Worm (Caenorhabditis elegans) whole organism, L2 larva: Measurements from ENCODE around the gene twk-6.
A peak's percentile ranks its signal among the peaks of the same experiment; 100 is the strongest.

Experiments
- C34F6.9 ChIP-seq: fragments of 150-350 bp; optimal IDR thresholded peaks from 2 replicates; lab custom pipeline; 2014; ENCODE audit warnings: missing biosample characterization, missing genetic modification characterization
- F13H6.1 ChIP-seq: sonication (generic microtip); optimal IDR thresholded peaks from 2 replicates; lab custom pipeline; 2016; ENCODE audit warnings: missing genetic modification characterization, missing compliant biosample characterization
- ZK546.5 ChIP-seq: sonication (generic microtip); optimal IDR thresholded peaks from 2 replicates; lab custom pipeline; 2017; ENCODE audit warnings: missing biosample characterization, missing genetic modification characterization
- alr-1 ChIP-seq: fragments of 150-350 bp; optimal IDR thresholded peaks from 2 replicates; lab custom pipeline; 2014; ENCODE audit warnings: missing biosample characterization, missing genetic modification characterization
- ama-1 ChIP-seq: fragments of 150-350 bp; optimal IDR thresholded peaks from 2 replicates; lab custom pipeline; 2018; ENCODE audit warnings: inconsistent platforms
- blmp-1 ChIP-seq: sonication (generic microtip); optimal IDR thresholded peaks from 2 replicates; lab custom pipeline; 2017; ENCODE audit warnings: missing genetic modification characterization, mild to moderate bottlenecking, missing compliant biosample characterization, antibody characterized with exemption, moderate library complexity; ENCODE audit not compliant: insufficient read depth
- crh-2 ChIP-seq: sonication (generic microtip); optimal IDR thresholded peaks from 2 replicates; lab custom pipeline; 2017; ENCODE audit warnings: missing biosample characterization, missing genetic modification characterization
- elt-1 ChIP-seq: fragments of 150-350 bp; optimal IDR thresholded peaks from 2 replicates; lab custom pipeline; 2014; ENCODE audit warnings: missing biosample characterization, missing genetic modification characterization
- fos-1 ChIP-seq: fragments of 150-350 bp; optimal IDR thresholded peaks from 2 replicates; lab custom pipeline; 2014; ENCODE audit warnings: missing biosample characterization, missing genetic modification characterization
- lin-13 ChIP-seq: fragments of 150-350 bp; optimal IDR thresholded peaks from 2 replicates; lab custom pipeline; 2014; ENCODE audit warnings: missing biosample characterization, missing genetic modification reagents, missing genetic modification characterization
- lin-39 ChIP-seq: fragments of 150-350 bp; optimal IDR thresholded peaks from 2 replicates; lab custom pipeline; 2014; ENCODE audit warnings: missing biosample characterization, missing genetic modification reagents, missing genetic modification characterization
- mbf-1 ChIP-seq: sonication (generic microtip); optimal IDR thresholded peaks from 2 replicates; lab custom pipeline; 2017; ENCODE audit warnings: missing biosample characterization, missing genetic modification characterization
- nhr-11 ChIP-seq: fragments of 150-350 bp; optimal IDR thresholded peaks from 2 replicates; lab custom pipeline; 2014; ENCODE audit warnings: missing biosample characterization, missing genetic modification characterization
- nhr-12 ChIP-seq: fragments of 150-350 bp; optimal IDR thresholded peaks from 2 replicates; lab custom pipeline; 2014; ENCODE audit warnings: missing biosample characterization, missing genetic modification characterization
- nhr-21 ChIP-seq: fragments of 150-350 bp; optimal IDR thresholded peaks from 2 replicates; lab custom pipeline; 2014; ENCODE audit warnings: missing biosample characterization, missing genetic modification characterization
- nhr-23 ChIP-seq: fragments of 150-350 bp; optimal IDR thresholded peaks from 2 replicates; lab custom pipeline; 2014; ENCODE audit warnings: missing biosample characterization, missing genetic modification reagents, missing genetic modification characterization
- nhr-237 ChIP-seq: fragments of 150-350 bp; optimal IDR thresholded peaks from 2 replicates; lab custom pipeline; 2014; ENCODE audit warnings: missing biosample characterization, missing genetic modification characterization
- nhr-25 ChIP-seq: fragments of 150-350 bp; sonication (generic microtip); optimal IDR thresholded peaks from 3 replicates; lab custom pipeline; 2014; ENCODE audit warnings: missing biosample characterization, missing genetic modification characterization
- nhr-77 ChIP-seq: fragments of 150-350 bp; optimal IDR thresholded peaks from 2 replicates; lab custom pipeline; 2014; ENCODE audit warnings: missing biosample characterization, missing genetic modification characterization
- peb-1 ChIP-seq: fragments of 150-350 bp; optimal IDR thresholded peaks from 2 replicates; lab custom pipeline; 2014; ENCODE audit warnings: missing biosample characterization, missing genetic modification characterization
- skn-1 ChIP-seq: sonication (generic microtip); optimal IDR thresholded peaks from 2 replicates; lab custom pipeline; 2017; ENCODE audit warnings: missing biosample characterization, missing genetic modification characterization
- sma-9 ChIP-seq, 2 experiments: fragments of 150-350 bp in 1 of 2; sonication (generic microtip) in 1 of 2; optimal IDR thresholded peaks; 2 replicates each; lab custom pipeline; 2014 to 2016; ENCODE audit warnings: missing genetic modification characterization in 2 of 2, mild to moderate bottlenecking in 1 of 2, missing biosample characterization in 1 of 2, missing compliant biosample characterization in 1 of 2, missing genetic modification reagents in 1 of 2, moderate library complexity in 1 of 2
- unc-39 ChIP-seq: fragments of 150-350 bp; optimal IDR thresholded peaks from 2 replicates; lab custom pipeline; 2014; ENCODE audit warnings: missing biosample characterization, missing genetic modification characterization
- unc-55 ChIP-seq: fragments of 150-350 bp; sonication (generic microtip); optimal IDR thresholded peaks from 3 replicates; lab custom pipeline; 2014; ENCODE audit warnings: missing biosample characterization, missing genetic modification reagents, missing genetic modification characterization
- unc-62 ChIP-seq: fragments of 150-350 bp; optimal IDR thresholded peaks from 2 replicates; lab custom pipeline; 2014; ENCODE audit warnings: missing biosample characterization, missing genetic modification reagents, missing genetic modification characterization
- zag-1 ChIP-seq: fragments of 150-350 bp; optimal IDR thresholded peaks from 2 replicates; lab custom pipeline; 2014; ENCODE audit warnings: missing biosample characterization, missing genetic modification characterization
- ztf-1 ChIP-seq: fragments of 200-800 bp; sonication (Bioruptor generic); conservative IDR thresholded peaks from 2 replicates; pipeline ENCODE4 v1.3.6; 2022; ENCODE audit warnings: missing genetic modification characterization, missing compliant biosample characterization
- ztf-11 ChIP-seq: sonication (generic microtip); optimal IDR thresholded peaks from 2 replicates; lab custom pipeline; 2017; ENCODE audit warnings: missing biosample characterization, missing genetic modification characterization
- ztf-4 ChIP-seq: fragments of 150-350 bp; optimal IDR thresholded peaks from 2 replicates; lab custom pipeline; 2014; ENCODE audit warnings: missing biosample characterization, missing genetic modification characterization

twk-6 gene

DNA sequence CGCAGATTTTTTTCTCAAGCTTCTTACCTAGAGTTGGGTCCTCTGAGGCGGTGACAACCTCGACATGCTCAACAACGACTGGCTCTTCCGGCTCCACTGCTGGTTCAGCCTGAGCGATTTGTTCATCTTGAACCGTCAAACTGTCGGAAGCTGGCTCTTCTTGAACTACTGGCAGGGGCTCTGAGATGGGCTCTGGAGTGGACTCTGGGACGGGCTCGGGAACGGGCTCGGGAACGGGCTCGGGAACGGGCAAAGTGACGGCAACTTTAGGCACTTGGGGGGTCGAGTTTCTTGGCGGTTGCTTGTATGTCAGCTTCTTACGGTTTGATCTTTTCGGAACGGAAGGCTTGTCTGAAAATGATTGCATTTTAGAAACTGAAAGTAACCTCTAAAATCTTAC is 20.1 kb downstream of the twk-6 start:
- TF ChIP-seq nhr-77 (tag; lab: Kevin White, UChicago) (no peak), sma-9 (GFP tag; optimal IDR thresholded peaks at IDR 0.05; lab: Kevin White, UChicago) (no peak), sma-9 (tag; optimal IDR thresholded peaks at IDR 0.05; lab: Kevin White, UChicago) (no peak), nhr-11 (no peak), nhr-25 (no peak), crh-2 (tag; lab: Kevin White, UChicago) (no peak), nhr-21 (no peak), F13H6.1 (tag; lab: Kevin White, UChicago) (no peak), fos-1 (tag; lab: Kevin White, UChicago) (no peak), alr-1 (no peak), zag-1 (tag; lab: Kevin White, UChicago) (no peak), unc-55 (GFP tag; lab: Kevin White, UChicago) (no peak)
- TF ChIP-seq, all 48 proteins: peak for 0

DNA sequence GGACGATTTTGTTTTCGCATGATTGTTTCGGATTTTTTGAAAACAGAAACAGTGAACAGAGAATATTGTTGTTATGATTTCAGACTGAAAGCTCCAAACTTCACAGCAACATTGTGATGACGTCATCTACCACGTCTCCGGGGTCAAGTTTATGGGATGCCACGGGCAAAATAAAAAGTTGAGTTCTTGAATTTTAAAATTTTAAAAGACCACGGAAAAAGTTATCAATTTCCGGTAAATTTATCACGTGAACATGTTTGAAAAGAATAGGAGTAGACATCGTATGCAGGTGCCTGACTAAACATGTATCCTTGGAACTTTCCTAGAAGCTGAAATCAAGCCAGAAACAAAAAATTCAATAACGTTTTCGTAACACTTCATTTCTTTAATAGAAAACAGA is 20.8 kb downstream of the twk-6 start, which contains the start of gene B0393.4:
Gene B0393.4, minus strand, starts transcription at position 101 of the 400 bp plus-strand sequence.
- TF ChIP-seq nhr-23 (tag; lab: Kevin White, UChicago) (no peak), ama-1 (lab: Kevin White, UChicago) (no peak), nhr-237 (tag; lab: Kevin White, UChicago) (no peak), nhr-21 (no peak), elt-1 (tag; lab: Kevin White, UChicago) (no peak), unc-55 (GFP tag; lab: Kevin White, UChicago) (no peak), fos-1 (tag; lab: Kevin White, UChicago) (no peak), lin-13 (GFP tag; lab: Kevin White, UChicago) (no peak), alr-1 (no peak), ztf-1 (GFP tag; lab: Robert Waterston, UW) (no peak), zag-1 (tag; lab: Kevin White, UChicago) (no peak), lin-39 (tag; lab: Kevin White, UChicago) (no peak), sma-9 (GFP tag; optimal IDR thresholded peaks at IDR 0.05; lab: Kevin White, UChicago) (no peak), sma-9 (tag; optimal IDR thresholded peaks at IDR 0.05; lab: Kevin White, UChicago) (no peak), ztf-11 (tag; lab: Kevin White, UChicago) (no peak), unc-62 (GFP tag; lab: Kevin White, UChicago) (no peak), nhr-12 (tag; lab: Kevin White, UChicago) (no peak), unc-39 (no peak)

DNA sequence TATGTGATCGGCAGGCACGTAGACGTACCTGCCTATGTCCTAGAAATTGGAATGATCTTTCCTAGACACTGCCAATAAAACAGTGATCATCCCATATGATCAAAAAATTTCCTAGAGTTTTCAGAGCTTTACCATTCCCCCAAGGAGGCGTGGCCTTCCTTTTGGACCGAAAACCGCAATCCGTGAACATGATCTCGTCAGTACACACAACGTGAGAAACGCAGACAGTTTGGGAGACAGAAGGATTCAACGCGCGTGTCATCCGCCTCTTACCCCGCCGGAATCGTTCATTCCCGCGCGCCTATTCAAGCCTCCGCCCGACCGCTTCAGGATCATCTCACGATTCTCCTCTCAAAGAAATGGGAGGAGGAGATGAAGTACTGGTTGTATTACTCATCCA is 22.8 kb downstream of the twk-6 start, which contains the start of gene B0393.5:
Gene B0393.5, plus strand, starts transcription at position 301 of the 400 bp plus-strand sequence.
- TF ChIP-seq zag-1 (tag; lab: Kevin White, UChicago), result no peak
- TF ChIP-seq elt-1 (tag; lab: Kevin White, UChicago), result no peak
- TF ChIP-seq sma-9 (GFP tag; optimal IDR thresholded peaks at IDR 0.05; lab: Kevin White, UChicago), result no peak
- TF ChIP-seq sma-9 (tag; optimal IDR thresholded peaks at IDR 0.05; lab: Kevin White, UChicago), result no peak
- TF ChIP-seq fos-1 (tag; lab: Kevin White, UChicago), result no peak
- TF ChIP-seq skn-1, result no peak
- no peak for TF ChIP-seq blmp-1 (tag; lab: Kevin White, UChicago)
- no peak for TF ChIP-seq ztf-1 (GFP tag; lab: Robert Waterston, UW)
- no peak for TF ChIP-seq unc-39
- no peak for TF ChIP-seq mbf-1 (tag; lab: Kevin White, UChicago)
- TF ChIP-seq nhr-23 (tag; lab: Kevin White, UChicago), result no peak

- TF ChIP-seq fos-1 (tag; lab: Kevin White, UChicago) (no peak), ztf-11 (tag; lab: Kevin White, UChicago) (no peak), unc-39 (no peak)
Observed at ce11 chrIII:4766842-4767241, 24.1 kb downstream of the twk-6 start.

ce11 chrIII:4767869-4768645 is 25.3 kb downstream of the twk-6 start:
- TF ChIP-seq lin-39 (tag; lab: Kevin White, UChicago) (no peak), skn-1 (no peak), blmp-1 (tag; lab: Kevin White, UChicago) (peak; percentile 26)

- TF ChIP-seq C34F6.9 (no peak), mbf-1 (tag; lab: Kevin White, UChicago) (no peak), ztf-4 (no peak), peb-1 (tag; lab: Kevin White, UChicago) (no peak), nhr-11 (no peak), ztf-1 (GFP tag; lab: Robert Waterston, UW) (no peak), nhr-21 (no peak), ZK546.5 (tag; lab: Kevin White, UChicago) (no peak)
Observed at ce11 chrIII:4778003-4778402, 35.3 kb downstream of the twk-6 start, which contains the start of gene B0393.7. B0393.7 (minus strand) TSS chrIII:4778103.
